Worm (Caenorhabditis elegans) whole organism, mixed stage, embryonic: Measurements from ENCODE around the gene acy-4.

Experiments used
- M03D4.4 ChIP-seq: sonication (generic microtip); optimal IDR thresholded peaks from 2 replicates; lab custom pipeline; 2017; ENCODE audit warnings: mild to moderate bottlenecking, missing genetic modification characterization, missing compliant biosample characterization
- bed-3 ChIP-seq: fragments of 200-800 bp; sonication (Bioruptor generic); optimal IDR thresholded peaks from 3 replicates; lab custom pipeline; 2018; ENCODE audit warnings: mild to moderate bottlenecking, missing genetic modification characterization, moderate library complexity, missing compliant biosample characterization
- blmp-1 ChIP-seq: fragments of 150-350 bp; optimal IDR thresholded peaks from 2 replicates; lab custom pipeline; 2014; ENCODE audit warnings: missing biosample characterization, missing genetic modification characterization
- ceh-83 ChIP-seq: fragments of 200-800 bp; sonication (Bioruptor generic); optimal IDR thresholded peaks from 2 replicates; lab custom pipeline; 2018; ENCODE audit warnings: mild to moderate bottlenecking, missing genetic modification characterization, missing compliant biosample characterization
- ces-1 ChIP-seq: fragments of 150-350 bp; optimal IDR thresholded peaks from 2 replicates; lab custom pipeline; 2014; ENCODE audit warnings: missing biosample characterization, missing genetic modification reagents, missing genetic modification characterization
- cnd-1 ChIP-seq: fragments of 200-800 bp; sonication (Bioruptor generic); optimal IDR thresholded peaks from 2 replicates; lab custom pipeline; 2018; ENCODE audit warnings: mild to moderate bottlenecking, missing genetic modification characterization, missing compliant biosample characterization
- drap-1 ChIP-seq: fragments of 200-800 bp; sonication (Bioruptor generic); optimal IDR thresholded peaks from 3 replicates; lab custom pipeline; 2018; ENCODE audit warnings: mild to moderate bottlenecking, missing genetic modification characterization, missing compliant biosample characterization
- elt-1 ChIP-seq: sonication (generic microtip); optimal IDR thresholded peaks from 2 replicates; lab custom pipeline; 2017; ENCODE audit warnings: missing genetic modification characterization, mild to moderate bottlenecking, missing compliant biosample characterization, antibody characterized with exemption, moderate library complexity, borderline replicate concordance; ENCODE audit not compliant: insufficient read depth
- flh-1 ChIP-seq: fragments of 200-800 bp; sonication (Bioruptor generic); optimal IDR thresholded peaks from 2 replicates; lab custom pipeline; 2018; ENCODE audit warnings: mild to moderate bottlenecking, missing genetic modification characterization, moderate library complexity, missing compliant biosample characterization
- ham-2 ChIP-seq: fragments of 200-800 bp; sonication (Bioruptor generic); optimal IDR thresholded peaks from 2 replicates; lab custom pipeline; 2018; ENCODE audit warnings: mild to moderate bottlenecking, missing genetic modification characterization, missing compliant biosample characterization
- lin-13 ChIP-seq: fragments of 150-350 bp; optimal IDR thresholded peaks from 2 replicates; lab custom pipeline; 2014; ENCODE audit warnings: missing biosample characterization, missing genetic modification characterization
- lsy-2 ChIP-seq: fragments of 150-350 bp; optimal IDR thresholded peaks from 2 replicates; lab custom pipeline; 2014; ENCODE audit warnings: missing biosample characterization, missing genetic modification characterization
- mep-1 ChIP-seq: fragments of 150-350 bp; optimal IDR thresholded peaks from 2 replicates; lab custom pipeline; 2017; ENCODE audit warnings: missing biosample characterization, missing genetic modification reagents, missing genetic modification characterization, inconsistent platforms
- mls-2 ChIP-seq: sonication (generic microtip); optimal IDR thresholded peaks from 2 replicates; lab custom pipeline; 2016; ENCODE audit warnings: mild to moderate bottlenecking, missing genetic modification characterization, moderate library complexity, missing compliant biosample characterization
- nhr-12 ChIP-seq: fragments of 150-350 bp; optimal IDR thresholded peaks from 2 replicates; lab custom pipeline; 2014; ENCODE audit warnings: missing biosample characterization, missing genetic modification characterization
- nhr-2 ChIP-seq: fragments of 150-350 bp; optimal IDR thresholded peaks from 2 replicates; lab custom pipeline; 2014; ENCODE audit warnings: missing biosample characterization, missing genetic modification characterization
- nhr-237 ChIP-seq: fragments of 150-350 bp; optimal IDR thresholded peaks from 2 replicates; lab custom pipeline; 2014; ENCODE audit warnings: missing biosample characterization, missing genetic modification characterization
- nhr-28 ChIP-seq: fragments of 150-350 bp; optimal IDR thresholded peaks from 2 replicates; lab custom pipeline; 2014; ENCODE audit warnings: missing biosample characterization, missing genetic modification characterization
- nhr-76 ChIP-seq: sonication (generic microtip); optimal IDR thresholded peaks from 2 replicates; lab custom pipeline; 2017; ENCODE audit warnings: missing biosample characterization, missing genetic modification characterization
- pha-4 ChIP-seq: fragments of 150-350 bp; optimal IDR thresholded peaks from 2 replicates; lab custom pipeline; 2018; ENCODE audit warnings: missing biosample characterization, missing genetic modification reagents, missing genetic modification characterization
- sem-2 ChIP-seq: fragments of 200-800 bp; sonication (Bioruptor generic); optimal IDR thresholded peaks from 2 replicates; lab custom pipeline; 2018; ENCODE audit warnings: mild to moderate bottlenecking, missing genetic modification characterization, missing compliant biosample characterization
- sptf-1 ChIP-seq: sonication (generic microtip); optimal IDR thresholded peaks from 2 replicates; lab custom pipeline; 2017; ENCODE audit warnings: mild to moderate bottlenecking, missing genetic modification characterization, moderate library complexity, missing compliant biosample characterization
- tbx-8 ChIP-seq: fragments of 200-800 bp; sonication (Bioruptor generic); optimal IDR thresholded peaks from 2 replicates; lab custom pipeline; 2018; ENCODE audit warnings: mild to moderate bottlenecking, missing genetic modification characterization, moderate library complexity, missing compliant biosample characterization
- unc-120 ChIP-seq: sonication (generic microtip); optimal IDR thresholded peaks from 2 replicates; lab custom pipeline; 2017; ENCODE audit warnings: missing genetic modification characterization, missing compliant biosample characterization; ENCODE audit not compliant: poor library complexity, severe bottlenecking
- unc-39 ChIP-seq: fragments of 150-350 bp; optimal IDR thresholded peaks from 2 replicates; lab custom pipeline; 2014; ENCODE audit warnings: missing biosample characterization, missing genetic modification characterization
- unc-62 ChIP-seq: fragments of 150-350 bp; optimal IDR thresholded peaks from 2 replicates; lab custom pipeline; 2014; ENCODE audit warnings: missing biosample characterization, missing genetic modification reagents, missing genetic modification characterization
- zip-8 ChIP-seq: fragments of 150-350 bp; optimal IDR thresholded peaks from 2 replicates; lab custom pipeline; 2014; ENCODE audit warnings: missing biosample characterization, missing genetic modification characterization
- ztf-11 ChIP-seq: fragments of 150-350 bp; optimal IDR thresholded peaks from 2 replicates; lab custom pipeline; 2014; ENCODE audit warnings: missing biosample characterization, missing genetic modification characterization

The acy-4 gene

ce11 chrV:5647359-5647758 is 16.7 kb upstream of the acy-4 start, which contains the start of gene C14C11.4:
Gene C14C11.4 (plus strand): TSS chrV:5647610.
- no peak for TF ChIP-seq sptf-1 (tag; lab: Kevin White, UChicago)
- TF ChIP-seq, all 35 proteins: peak for 0

ce11 chrV:5644171-5644570 is 13.5 kb upstream of the acy-4 start, which contains the start of gene srx-117:
Gene srx-117 (plus strand): TSS chrV:5644471.
- TF ChIP-seq zip-8 (no peak), ces-1 (GFP tag; lab: Kevin White, UChicago) (no peak), elt-1 (no peak), ztf-11 (no peak)

- TF ChIP-seq mep-1 (tag; lab: Kevin White, UChicago) (no peak), nhr-76 (no peak), tbx-8 (GFP tag; lab: Kevin White, UChicago) (no peak), unc-62 (GFP tag; lab: Kevin White, UChicago) (no peak), unc-39 (no peak), nhr-2 (tag; lab: Kevin White, UChicago) (no peak), bed-3 (GFP tag; lab: Kevin White, UChicago) (no peak), sptf-1 (tag; lab: Kevin White, UChicago) (no peak), nhr-237 (tag; lab: Kevin White, UChicago) (no peak), lsy-2 (tag; lab: Kevin White, UChicago) (no peak), cnd-1 (tag; lab: Kevin White, UChicago) (no peak), unc-120 (tag; lab: Kevin White, UChicago) (no peak), ztf-11 (no peak), blmp-1 (tag; lab: Kevin White, UChicago) (no peak)
Observed at ce11 chrV:5634445-5634844, 3.8 kb upstream of the acy-4 start.

ce11 chrV:5628014-5628413 is 2.7 kb downstream of the acy-4 start:
- no peak for TF ChIP-seq sptf-1 (tag; lab: Kevin White, UChicago)
- no peak for TF ChIP-seq elt-1
- TF ChIP-seq unc-62 (GFP tag; lab: Kevin White, UChicago) = no peak
- no peak for TF ChIP-seq tbx-8 (GFP tag; lab: Kevin White, UChicago)
- no peak for TF ChIP-seq nhr-76

- no peak for TF ChIP-seq nhr-76
- TF ChIP-seq pha-4 (tag; lab: Kevin White, UChicago) = no peak
- no peak for TF ChIP-seq sem-2
- TF ChIP-seq mls-2 (tag; lab: Kevin White, UChicago) = no peak
- no peak for TF ChIP-seq nhr-237 (tag; lab: Kevin White, UChicago)
- no peak for TF ChIP-seq ces-1 (GFP tag; lab: Kevin White, UChicago)
- TF ChIP-seq nhr-2 (tag; lab: Kevin White, UChicago) = no peak
Observed at ce11 chrV:5621390-5621789, 9.3 kb downstream of the acy-4 start, which contains the start of gene M03E7.1. Gene M03E7.1 (plus strand): TSS chrV:5621690.

- no peak for TF ChIP-seq nhr-237 (tag; lab: Kevin White, UChicago)
- TF ChIP-seq ceh-83 (GFP tag; lab: Kevin White, UChicago) = no peak
- TF ChIP-seq drap-1 (GFP tag; lab: Kevin White, UChicago) = no peak
- no peak for TF ChIP-seq nhr-76
- TF ChIP-seq elt-1 = no peak
- no peak for TF ChIP-seq flh-1 (GFP tag; lab: Kevin White, UChicago)
- no peak for TF ChIP-seq bed-3 (GFP tag; lab: Kevin White, UChicago)
- no peak for TF ChIP-seq nhr-2 (tag; lab: Kevin White, UChicago)
- TF ChIP-seq M03D4.4 (tag; lab: Kevin White, UChicago) = no peak
- TF ChIP-seq ham-2 (GFP tag; lab: Kevin White, UChicago) = no peak
- TF ChIP-seq nhr-28 (tag; lab: Kevin White, UChicago) = no peak
- no peak for TF ChIP-seq zip-8
- TF ChIP-seq unc-39 = no peak
- no peak for TF ChIP-seq ztf-11
- no peak for TF ChIP-seq cnd-1 (tag; lab: Kevin White, UChicago)
- no peak for TF ChIP-seq lin-13 (tag; lab: Kevin White, UChicago)
Observed at ce11 chrV:5620040-5620439, 10.7 kb downstream of the acy-4 start, which contains the start of gene memb-2. Gene memb-2 (minus strand): TSS chrV:5620140.

- no peak for TF ChIP-seq nhr-12 (tag; lab: Kevin White, UChicago)
- peak; percentile 10 for TF ChIP-seq mep-1 (tag; lab: Kevin White, UChicago)
- TF ChIP-seq lsy-2 (tag; lab: Kevin White, UChicago) = peak; percentile 52
- TF ChIP-seq M03D4.4 (tag; lab: Kevin White, UChicago) = no peak
- TF ChIP-seq, all 35 proteins: peak for 2
Observed at ce11 chrV:5619372-5619771, 11.3 kb downstream of the acy-4 start.
